Fruit fly (Drosophila melanogaster) whole organism, embryonic: Measurements from ENCODE around the gene CG33332.

Experiments used
- Ada2b ChIP-seq: fragments of 200-800 bp; sonication (Bioruptor generic); IDR thresholded peaks from 2 replicates; pipeline ENCODE4 v1.3.6; 2022; ENCODE audit warnings: missing biosample characterization, missing genetic modification characterization
- Adf1 ChIP-seq: fragments of 200-800 bp; sonication (Bioruptor generic); IDR thresholded peaks from 2 replicates; pipeline ENCODE4 v1.3.6; 2022; ENCODE audit warnings: missing biosample characterization, missing genetic modification characterization
- Antp ChIP-seq: fragments of 200-800 bp; sonication (Bioruptor generic); optimal IDR thresholded peaks from 3 replicates; lab custom pipeline; 2016; ENCODE audit warnings: missing biosample characterization, missing genetic modification characterization
- Awh ChIP-seq: fragments of 200-800 bp; sonication (Bioruptor generic); IDR thresholded peaks from 2 replicates; pipeline ENCODE4, ENCODE4 v1.3.6; 2022; ENCODE audit warnings: missing biosample characterization, missing genetic modification characterization
- CG1024 ChIP-seq: fragments of 200-800 bp; sonication (Bioruptor generic); IDR thresholded peaks from 2 replicates; pipeline ENCODE4 v1.3.6; 2022; ENCODE audit warnings: missing biosample characterization, missing genetic modification characterization
- CG11695 ChIP-seq: fragments of 200-800 bp; sonication (Bioruptor generic); IDR thresholded peaks from 3 replicates; pipeline ENCODE4 v1.3.6; 2022; ENCODE audit warnings: missing biosample characterization, missing genetic modification characterization
- CG2120 ChIP-seq: fragments of 200-800 bp; sonication (Bioruptor generic); optimal IDR thresholded peaks from 3 replicates; lab custom pipeline; 2016; ENCODE audit warnings: missing biosample characterization, missing genetic modification characterization
- CG34224 ChIP-seq: fragments of 200-800 bp; sonication (Bioruptor generic); IDR thresholded peaks from 3 replicates; pipeline ENCODE4 v1.3.6; 2022; ENCODE audit warnings: missing biosample characterization, missing genetic modification characterization; ENCODE audit not compliant: partially characterized antibody
- CG43689 ChIP-seq: fragments of 200-800 bp; sonication (Bioruptor generic); IDR thresholded peaks from 2 replicates; pipeline ENCODE4 v1.3.6; 2022; ENCODE audit warnings: missing biosample characterization, missing genetic modification characterization
- CG5180 ChIP-seq: fragments of 200-800 bp; sonication (Bioruptor generic); optimal IDR thresholded peaks from 3 replicates; lab custom pipeline; 2017; ENCODE audit warnings: missing biosample characterization, missing genetic modification characterization, mild to moderate bottlenecking, moderate library complexity, missing genetic modification reagents
- CG7271 ChIP-seq: fragments of 200-800 bp; sonication (Bioruptor generic); optimal IDR thresholded peaks from 2 replicates; lab custom pipeline; 2018; ENCODE audit warnings: missing biosample characterization, mild to moderate bottlenecking, missing genetic modification characterization, moderate library complexity
- CG8924 ChIP-seq: fragments of 200-800 bp; optimal IDR thresholded peaks from 3 replicates; lab custom pipeline; 2019; ENCODE audit warnings: missing biosample characterization, mild to moderate bottlenecking, missing genetic modification characterization, moderate library complexity
- CG9817 ChIP-seq: fragments of 200-800 bp; sonication (Bioruptor generic); optimal IDR thresholded peaks from 2 replicates; lab custom pipeline; 2018; ENCODE audit warnings: missing biosample characterization, mild to moderate bottlenecking, missing genetic modification characterization, moderate library complexity
- Camta ChIP-seq: fragments of 200-800 bp; sonication (Bioruptor generic); optimal IDR thresholded peaks from 2 replicates; lab custom pipeline; 2016; ENCODE audit warnings: missing biosample characterization, missing genetic modification characterization
- Drgx ChIP-seq: fragments of 200-800 bp; sonication (Bioruptor generic); IDR thresholded peaks from 2 replicates; pipeline ENCODE4 v1.3.6; 2022; ENCODE audit warnings: missing biosample characterization, missing genetic modification characterization
- E2f1 ChIP-seq: fragments of 200-800 bp; sonication (Bioruptor generic); IDR thresholded peaks from 2 replicates; pipeline ENCODE4 v1.3.6; 2022; ENCODE audit warnings: missing biosample characterization, missing genetic modification characterization
- Elba2 ChIP-seq: fragments of 200-800 bp; sonication (Bioruptor generic); optimal IDR thresholded peaks from 3 replicates; lab custom pipeline; 2016; ENCODE audit warnings: missing biosample characterization, missing genetic modification characterization
- GATAe ChIP-seq: fragments of 200-800 bp; sonication (Bioruptor generic); conservative IDR thresholded peaks from 2 replicates; pipeline ENCODE4 v1.3.6; 2022; ENCODE audit warnings: missing biosample characterization, missing genetic modification characterization
- H15 ChIP-seq: fragments of 200-800 bp; sonication (Bioruptor generic); IDR thresholded peaks from 3 replicates; pipeline ENCODE4 v1.3.6; 2022; ENCODE audit warnings: missing biosample characterization, missing genetic modification characterization
- Hr51 ChIP-seq, 2 experiments: fragments of 200-800 bp; sonication (Bioruptor generic); optimal IDR thresholded peaks; 2 replicates in 1 of 2; 3 replicates in 1 of 2; lab custom pipeline; 2016 to 2018; ENCODE audit warnings: missing biosample characterization in 2 of 2, missing genetic modification characterization in 2 of 2, mild to moderate bottlenecking in 1 of 2, moderate library complexity in 1 of 2
- MESR4 ChIP-seq: fragments of 200-800 bp; sonication (Bioruptor generic); optimal IDR thresholded peaks from 2 replicates; lab custom pipeline; 2018; ENCODE audit warnings: missing biosample characterization, mild to moderate bottlenecking, missing genetic modification characterization, moderate library complexity
- MTF-1 ChIP-seq: fragments of 200-800 bp; sonication (Bioruptor generic); optimal IDR thresholded peaks from 2 replicates; lab custom pipeline; 2018; ENCODE audit warnings: missing biosample characterization, mild to moderate bottlenecking, missing genetic modification characterization, borderline replicate concordance
- Poxn ChIP-seq: fragments of 200-800 bp; sonication (Bioruptor generic); IDR thresholded peaks from 2 replicates; pipeline ENCODE4 v1.3.6; 2022; ENCODE audit warnings: missing biosample characterization, missing genetic modification characterization
- Sox100B ChIP-seq: fragments of 200-800 bp; sonication (Bioruptor generic); optimal IDR thresholded peaks from 3 replicates; lab custom pipeline; 2018; ENCODE audit warnings: missing biosample characterization, mild to moderate bottlenecking, missing genetic modification characterization
- Xrp1 ChIP-seq: fragments of 200-800 bp; sonication (Bioruptor generic); IDR thresholded peaks from 2 replicates; pipeline ENCODE4 v1.3.6; 2022; ENCODE audit warnings: missing biosample characterization, missing genetic modification characterization
- bsh ChIP-seq, 2 experiments: fragments of 200-800 bp; sonication (Bioruptor generic); optimal IDR thresholded peaks; 2 replicates each; lab custom pipeline; 2017 to 2018; ENCODE audit warnings: mild to moderate bottlenecking in 2 of 2, missing biosample characterization in 2 of 2, missing genetic modification characterization in 2 of 2, moderate library complexity in 1 of 2
- fd64A ChIP-seq: fragments of 200-800 bp; sonication (Bioruptor generic); optimal IDR thresholded peaks from 3 replicates; lab custom pipeline; 2018; ENCODE audit warnings: missing biosample characterization, mild to moderate bottlenecking, missing genetic modification characterization
- fd96Cb ChIP-seq: fragments of 200-800 bp; sonication (Bioruptor generic); optimal IDR thresholded peaks from 2 replicates; lab custom pipeline; 2018; ENCODE audit warnings: missing biosample characterization, mild to moderate bottlenecking, missing genetic modification characterization, moderate library complexity
- ftz-f1 ChIP-seq: fragments of 200-800 bp; sonication (Bioruptor generic); optimal IDR thresholded peaks from 2 replicates; lab custom pipeline; 2016; ENCODE audit warnings: missing biosample characterization, missing genetic modification characterization
- gfzf ChIP-seq: fragments of 200-800 bp; sonication (Bioruptor generic); optimal IDR thresholded peaks from 2 replicates; lab custom pipeline; 2016; ENCODE audit warnings: missing biosample characterization, mild to moderate bottlenecking, missing genetic modification characterization, moderate library complexity
- h ChIP-seq: fragments of >200 bp; optimal IDR thresholded peaks from 2 replicates; lab custom pipeline; 2017
- hkb ChIP-seq, 2 experiments: fragments of 200-800 bp in 1 of 2; fragments of >200 bp in 1 of 2; sonication (Bioruptor generic) in 1 of 2; IDR thresholded peaks in 1 of 2; optimal IDR thresholded peaks in 1 of 2; 2 replicates each; pipeline versions ENCODE4 v1.3.6 to Lab custom; 2017 to 2022; ENCODE audit warnings: missing biosample characterization in 1 of 2, missing genetic modification characterization in 1 of 2
- klu ChIP-seq: fragments of 200-800 bp; sonication (Bioruptor generic); IDR thresholded peaks from 2 replicates; pipeline ENCODE4 v1.3.6; 2022; ENCODE audit warnings: missing biosample characterization, missing genetic modification characterization
- mirr ChIP-seq: fragments of 200-800 bp; sonication (Bioruptor generic); optimal IDR thresholded peaks from 3 replicates; lab custom pipeline; 2018; ENCODE audit warnings: missing biosample characterization, mild to moderate bottlenecking, missing genetic modification characterization
- nom ChIP-seq: fragments of 200-800 bp; sonication (Bioruptor generic); optimal IDR thresholded peaks from 2 replicates; lab custom pipeline; 2017; ENCODE audit warnings: missing biosample characterization, missing genetic modification characterization, mild to moderate bottlenecking, moderate library complexity, missing genetic modification reagents
- phol ChIP-seq: fragments of 200-800 bp; sonication (Bioruptor generic); optimal IDR thresholded peaks from 3 replicates; lab custom pipeline; 2018; ENCODE audit warnings: missing biosample characterization, mild to moderate bottlenecking, missing genetic modification characterization, moderate library complexity
- pnt ChIP-seq: fragments of 200-800 bp; sonication (Bioruptor generic); optimal IDR thresholded peaks from 3 replicates; lab custom pipeline; 2016; ENCODE audit warnings: missing biosample characterization, missing genetic modification characterization
- sima ChIP-seq: fragments of 200-800 bp; sonication (Bioruptor generic); optimal IDR thresholded peaks from 2 replicates; lab custom pipeline; 2016; ENCODE audit warnings: missing biosample characterization, missing genetic modification characterization
- slou ChIP-seq: fragments of 200-800 bp; sonication (Bioruptor generic); optimal IDR thresholded peaks from 3 replicates; lab custom pipeline; 2016; ENCODE audit warnings: missing biosample characterization, missing genetic modification characterization
- stc ChIP-seq: fragments of 200-800 bp; sonication (Bioruptor generic); IDR thresholded peaks from 2 replicates; pipeline ENCODE4 v1.3.6; 2022; ENCODE audit warnings: missing biosample characterization, missing genetic modification characterization
- stwl ChIP-seq: fragments of 200-800 bp; sonication (Bioruptor generic); optimal IDR thresholded peaks from 3 replicates; lab custom pipeline; 2018; ENCODE audit warnings: missing biosample characterization, mild to moderate bottlenecking, missing genetic modification characterization, moderate library complexity
- tll ChIP-seq, 2 experiments: fragments of 200-800 bp in 1 of 2; fragments of >200 bp in 1 of 2; sonication (Bioruptor generic) in 1 of 2; optimal IDR thresholded peaks; 2 replicates each; lab custom pipeline; 2017 to 2019; ENCODE audit warnings: missing biosample characterization in 2 of 2, missing genetic modification characterization in 2 of 2, mild to moderate bottlenecking in 1 of 2, moderate library complexity in 1 of 2
- vnd ChIP-seq: fragments of 200-800 bp; sonication (Bioruptor generic); IDR thresholded peaks from 3 replicates; pipeline ENCODE4 v1.3.6; 2022; ENCODE audit warnings: missing biosample characterization, missing genetic modification characterization; ENCODE audit not compliant: partially characterized antibody
- zfh2 ChIP-seq: fragments of 200-800 bp; sonication (Bioruptor generic); optimal IDR thresholded peaks from 2 replicates; lab custom pipeline; 2016; ENCODE audit warnings: missing biosample characterization, missing genetic modification characterization

The CG33332 gene

dm6 chr3R:14846924-14847599, 39.2 kb upstream of the CG33332 start (continued):
- TF ChIP-seq stc (GFP tag; lab: Robert Waterston, UW) (no peak), Elba2 (GFP tag; lab: Kevin White, UChicago) (no peak)

- peak in 1 of 2 experiments; percentile 44 for TF ChIP-seq bsh (GFP tag; optimal IDR thresholded peaks at IDR 0.05; lab: Kevin White, UChicago)
- TF ChIP-seq CG1024 (GFP tag; lab: Robert Waterston, UW): no peak
- TF ChIP-seq stc (GFP tag; lab: Robert Waterston, UW): no peak
- TF ChIP-seq CG11695: no peak
- no peak for TF ChIP-seq Poxn (GFP tag; lab: Robert Waterston, UW)
- peak; percentile 40; the same call in 1 of the 2 replicates for TF ChIP-seq Drgx (GFP tag; lab: Robert Waterston, UW)
- TF ChIP-seq Xrp1: no peak
- no peak for TF ChIP-seq CG7271 (tag; lab: Kevin White, UChicago)
- no peak for TF ChIP-seq fd96Cb (tag; lab: Kevin White, UChicago)
- no peak for TF ChIP-seq phol (tag; lab: Kevin White, UChicago)
- no peak for TF ChIP-seq vnd (GFP tag; lab: Robert Waterston, UW)
- TF ChIP-seq zfh2 (GFP tag; lab: Kevin White, UChicago): no peak
- no peak for TF ChIP-seq hkb (optimal IDR thresholded peaks at IDR 0.05; lab: Kevin White, UChicago)
- TF ChIP-seq hkb (GFP tag; IDR thresholded peaks at IDR 0.05; lab: Robert Waterston, UW): no peak
- TF ChIP-seq Antp (GFP tag; lab: Kevin White, UChicago): no peak
- TF ChIP-seq Hr51 (GFP tag; optimal IDR thresholded peaks at IDR 0.05; lab: Kevin White, UChicago): no peak
- no peak for TF ChIP-seq Sox100B (GFP tag; lab: Kevin White, UChicago)
- TF ChIP-seq, all 482 proteins: peak for 2
These were observed 38.4 kb upstream of the CG33332 start for dm6 chr3R:14847844-14848243.

dm6 chr3R:14852610-14853009, 33.6 kb upstream of the CG33332 start:
- TF ChIP-seq CG2120 (GFP tag; lab: Kevin White, UChicago) (no peak), E2f1 (GFP tag; lab: Robert Waterston, UW) (no peak), tll (GFP tag; optimal IDR thresholded peaks at IDR 0.05; lab: Kevin White, UChicago) (no peak), nom (peak; percentile 35), ftz-f1 (GFP tag; lab: Kevin White, UChicago) (no peak), Ada2b (GFP tag; lab: Robert Waterston, UW) (no peak), pnt (no peak)
- TF ChIP-seq, all 482 proteins: peak for 1

dm6 chr3R:14853767-14854191, 32.5 kb upstream of the CG33332 start:
- TF ChIP-seq sima (no peak), CG34224 (GFP tag; lab: Robert Waterston, UW) (no peak; the same call in 2 of the 3 replicates), CG7271 (tag; lab: Kevin White, UChicago) (no peak), MESR4 (GFP tag; lab: Kevin White, UChicago) (peak; percentile 11), mirr (GFP tag; lab: Kevin White, UChicago) (peak; percentile 88), Awh (GFP tag; lab: Robert Waterston, UW) (peak; percentile 47; the same call in 1 of the 2 replicates), fd64A (peak; percentile 44), klu (GFP tag; lab: Robert Waterston, UW) (no peak), gfzf (GFP tag; lab: Kevin White, UChicago) (no peak), stwl (tag; lab: Kevin White, UChicago) (peak; percentile 16), CG5180 (peak; percentile 86), MTF-1 (GFP tag; lab: Kevin White, UChicago) (peak; percentile 17), CG8924 (tag; lab: Kevin White, UChicago) (peak; percentile 27), CG43689 (no peak), Camta (GFP tag; lab: Kevin White, UChicago) (peak; percentile 32), H15 (no peak), GATAe (GFP tag; lab: Robert Waterston, UW) (no peak; the same call in 1 of the 2 replicates), CG9817 (tag; lab: Kevin White, UChicago) (no peak), slou (GFP tag; lab: Kevin White, UChicago) (no peak), h (lab: Kevin White, UChicago) (no peak), Adf1 (peak; percentile 69; the same call in 1 of the 2 replicates)
